Fruit fly (Drosophila melanogaster) Kc167 (cell line): ENCODE data around the gene peg.

ENCODE experiments used
- Myc ChIP-seq: fragments of >200 bp; optimal IDR thresholded peaks from 2 replicates; lab custom pipeline; 2017; ENCODE audit warnings: missing external identifiers
- Sin3A ChIP-seq: fragments of >200 bp; optimal IDR thresholded peaks from 2 replicates; lab custom pipeline; 2018; ENCODE audit warnings: missing external identifiers
- h ChIP-seq: fragments of >200 bp; optimal IDR thresholded peaks from 3 replicates; lab custom pipeline; 2018; ENCODE audit warnings: missing external identifiers
- insv ChIP-seq: fragments of >200 bp; optimal IDR thresholded peaks from 3 replicates; lab custom pipeline; 2018; ENCODE audit warnings: missing external identifiers
- psq ChIP-seq: fragments of >200 bp; optimal IDR thresholded peaks from 2 replicates; lab custom pipeline; 2017; ENCODE audit warnings: missing external identifiers
- ttk ChIP-seq: sonication (Bioruptor generic); optimal IDR thresholded peaks from 2 replicates; lab custom pipeline; 2017; ENCODE audit warnings: missing external identifiers

Gene peg

DNA sequence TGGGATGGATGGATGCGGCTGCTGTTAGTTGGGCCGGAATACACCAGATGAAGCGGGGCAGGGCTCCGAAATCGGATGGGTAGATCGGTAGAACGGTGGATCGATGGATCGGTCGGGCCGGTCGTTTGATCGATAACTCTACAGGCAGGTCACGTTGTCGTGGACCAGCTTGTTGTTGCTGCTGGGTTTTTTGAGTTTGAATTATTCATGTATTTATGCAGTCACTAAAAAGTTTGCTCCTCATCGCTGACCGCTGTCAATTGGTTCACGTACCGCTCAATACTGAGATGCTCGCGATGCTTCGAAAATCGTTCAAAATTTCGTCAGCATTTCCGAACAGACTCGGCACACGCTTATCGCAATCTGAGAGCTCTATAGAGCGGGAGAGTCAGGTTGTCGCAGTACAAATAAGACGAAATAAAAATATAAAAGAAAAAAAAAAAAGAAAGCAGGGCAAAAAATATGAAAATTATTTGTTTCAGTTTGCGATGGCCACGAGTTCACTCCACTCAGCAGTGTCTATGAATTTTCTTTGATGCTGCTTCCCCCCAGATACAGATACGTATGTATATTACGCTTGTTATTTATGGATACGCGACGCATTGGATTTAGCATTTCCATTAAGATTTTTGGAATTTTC is at the start of gene peg:
Gene peg, minus strand, starts transcription at position 262 of the 640 bp plus-strand sequence.
- no peak for TF ChIP-seq h (lab: Kevin White, UChicago)
- no peak for TF ChIP-seq ttk (lab: Kevin White, UChicago)

- no peak for TF ChIP-seq ttk (lab: Kevin White, UChicago)
- no peak for TF ChIP-seq h (lab: Kevin White, UChicago)
- TF ChIP-seq Sin3A (lab: Kevin White, UChicago), result no peak
- no peak for TF ChIP-seq Myc (lab: Kevin White, UChicago)
- TF ChIP-seq psq (lab: Kevin White, UChicago), result no peak
- TF ChIP-seq insv, result no peak
Measured at dm6 chr3R:21073707-21074106, 49.7 kb upstream of the peg start, which contains the start of gene dmrt93B. Gene dmrt93B, plus strand, starts transcription at chr3R:21074007.

DNA sequence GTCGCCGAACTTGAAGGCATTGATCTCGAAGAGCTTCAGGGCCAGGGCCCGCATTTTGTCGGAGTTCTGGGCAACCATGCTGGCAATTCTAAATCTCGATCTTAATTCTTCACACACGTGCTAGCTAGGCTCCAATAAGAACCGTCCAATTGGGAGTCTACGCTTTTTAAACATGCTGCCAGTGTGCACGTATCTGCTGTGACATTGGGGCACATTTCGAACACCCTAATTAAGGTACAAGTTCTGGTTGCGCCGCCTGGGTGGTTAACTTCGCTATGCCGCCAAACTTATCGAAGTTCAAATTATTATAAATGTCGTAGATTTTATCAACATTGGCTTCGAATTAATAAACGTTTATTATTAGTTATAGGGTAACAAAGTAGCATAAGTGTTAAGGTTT is 49.2 kb upstream of the peg start, which contains the start of gene r-l:
Gene r-l, minus strand, starts transcription at position 179 of the 400 bp plus-strand sequence.
- no peak for TF ChIP-seq insv
- no peak for TF ChIP-seq psq (lab: Kevin White, UChicago)
- TF ChIP-seq Sin3A (lab: Kevin White, UChicago), result no peak
- no peak for TF ChIP-seq h (lab: Kevin White, UChicago)
- TF ChIP-seq Myc (lab: Kevin White, UChicago), result no peak
- TF ChIP-seq ttk (lab: Kevin White, UChicago), result no peak

- TF ChIP-seq Myc (lab: Kevin White, UChicago), result no peak
- TF ChIP-seq Sin3A (lab: Kevin White, UChicago), result no peak
- no peak for TF ChIP-seq h (lab: Kevin White, UChicago)
- TF ChIP-seq psq (lab: Kevin White, UChicago), result no peak
- no peak for TF ChIP-seq insv
- TF ChIP-seq ttk (lab: Kevin White, UChicago), result no peak
Measured at dm6 chr3R:21071943-21072500, 48.1 kb upstream of the peg start.

- no peak for TF ChIP-seq Myc (lab: Kevin White, UChicago)
- peak; percentile 51 for TF ChIP-seq insv
- no peak for TF ChIP-seq h (lab: Kevin White, UChicago)
- TF ChIP-seq ttk (lab: Kevin White, UChicago), result no peak
Measured at dm6 chr3R:21071312-21071711, 47.3 kb upstream of the peg start.

DNA sequence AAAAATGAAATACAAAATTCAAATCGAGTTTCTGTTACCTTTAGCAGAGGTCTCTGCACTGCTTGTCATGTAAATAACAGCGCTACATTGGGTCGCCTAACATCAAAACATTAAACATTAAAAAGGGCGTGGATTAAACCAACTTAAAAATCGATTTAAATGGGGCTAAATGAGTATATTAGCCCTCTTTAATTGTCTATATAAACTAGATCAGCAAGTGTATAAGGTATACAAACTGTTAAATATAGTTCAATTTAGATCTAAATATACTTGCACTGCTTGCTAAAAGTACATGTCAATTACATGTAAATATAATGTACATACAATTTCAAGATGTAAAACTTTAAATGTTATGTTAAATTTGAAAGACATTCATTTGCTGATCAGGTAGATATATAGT is 45.8 kb upstream of the peg start:
- no peak for TF ChIP-seq h (lab: Kevin White, UChicago)
- TF ChIP-seq insv, result no peak
- no peak for TF ChIP-seq Sin3A (lab: Kevin White, UChicago)
- no peak for TF ChIP-seq Myc (lab: Kevin White, UChicago)
- TF ChIP-seq ttk (lab: Kevin White, UChicago), result no peak
- no peak for TF ChIP-seq psq (lab: Kevin White, UChicago)

- TF ChIP-seq h (lab: Kevin White, UChicago) (no peak), Myc (lab: Kevin White, UChicago) (no peak), ttk (lab: Kevin White, UChicago) (no peak), psq (lab: Kevin White, UChicago) (no peak), Sin3A (lab: Kevin White, UChicago) (no peak), insv (no peak)
Measured at dm6 chr3R:21067543-21067942, 43.6 kb upstream of the peg start.

- TF ChIP-seq insv, result no peak
- TF ChIP-seq Myc (lab: Kevin White, UChicago), result no peak
- no peak for TF ChIP-seq Sin3A (lab: Kevin White, UChicago)
- no peak for TF ChIP-seq ttk (lab: Kevin White, UChicago)
- no peak for TF ChIP-seq h (lab: Kevin White, UChicago)
- no peak for TF ChIP-seq psq (lab: Kevin White, UChicago)
Measured at dm6 chr3R:21066469-21067284, 42.7 kb upstream of the peg start.

DNA sequence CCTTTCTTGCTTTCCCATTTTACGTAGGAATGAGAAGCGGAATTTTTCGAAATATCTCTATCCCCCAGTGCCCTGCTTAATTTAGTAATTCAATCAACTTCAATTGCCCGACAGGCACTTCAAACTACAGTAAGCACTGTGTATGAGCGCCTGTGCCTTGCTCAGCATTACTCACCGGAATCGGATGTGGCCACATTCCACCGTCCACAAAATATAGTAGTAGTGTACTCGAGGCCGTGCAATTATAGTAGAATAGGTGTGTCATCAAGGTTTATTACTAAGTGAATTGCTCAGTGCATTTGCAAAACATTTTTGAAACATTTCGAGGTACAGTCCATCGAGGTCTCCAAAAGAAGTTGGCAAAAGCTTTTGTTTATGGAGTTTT is 41.7 kb upstream of the peg start:
- no peak for TF ChIP-seq insv
- TF ChIP-seq Sin3A (lab: Kevin White, UChicago), result no peak
- no peak for TF ChIP-seq h (lab: Kevin White, UChicago)
- no peak for TF ChIP-seq psq (lab: Kevin White, UChicago)
- TF ChIP-seq Myc (lab: Kevin White, UChicago), result no peak
- no peak for TF ChIP-seq ttk (lab: Kevin White, UChicago)

DNA sequence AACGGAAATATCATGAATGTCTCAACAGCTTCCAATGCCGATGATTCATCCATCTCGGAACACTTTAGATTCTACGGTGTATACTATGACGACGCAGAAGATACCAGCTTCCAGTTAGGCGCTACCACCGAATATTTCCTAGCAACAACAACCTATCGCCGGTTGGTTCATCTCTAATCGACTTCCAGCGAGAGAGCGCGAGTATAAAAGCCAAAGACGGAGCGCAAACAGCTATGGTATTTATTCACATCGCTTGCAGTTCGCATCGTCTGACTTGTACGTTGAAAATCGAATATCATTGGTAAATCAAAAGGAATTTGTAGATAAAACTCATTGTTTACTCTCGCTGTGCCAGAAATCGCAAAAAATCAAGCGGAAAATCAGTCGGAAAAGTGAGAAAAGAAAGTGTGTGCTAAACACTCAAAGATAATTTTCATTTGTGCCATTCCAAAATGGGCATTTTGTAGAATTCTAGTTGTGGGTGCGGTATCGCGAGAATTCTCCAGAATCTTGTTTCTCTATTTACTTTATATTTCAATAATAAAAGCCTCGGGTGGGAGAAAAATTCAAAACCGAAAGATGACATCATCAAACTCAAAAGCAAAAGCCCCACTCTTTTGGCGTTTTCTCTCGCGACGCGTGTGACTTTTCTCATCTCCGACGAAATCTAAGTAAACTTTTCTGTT is 41.2 kb upstream of the peg start, which contains the start of gene AnxB9:
Gene AnxB9, plus strand, starts transcription at position 232 of the 686 bp plus-strand sequence.
- TF ChIP-seq insv (no peak), h (lab: Kevin White, UChicago) (no peak), Myc (lab: Kevin White, UChicago) (no peak), ttk (lab: Kevin White, UChicago) (no peak), psq (lab: Kevin White, UChicago) (no peak), Sin3A (lab: Kevin White, UChicago) (no peak)
